Fruit fly (Drosophila melanogaster): ENCODE data around the gene Spase22-23.

DNA sequence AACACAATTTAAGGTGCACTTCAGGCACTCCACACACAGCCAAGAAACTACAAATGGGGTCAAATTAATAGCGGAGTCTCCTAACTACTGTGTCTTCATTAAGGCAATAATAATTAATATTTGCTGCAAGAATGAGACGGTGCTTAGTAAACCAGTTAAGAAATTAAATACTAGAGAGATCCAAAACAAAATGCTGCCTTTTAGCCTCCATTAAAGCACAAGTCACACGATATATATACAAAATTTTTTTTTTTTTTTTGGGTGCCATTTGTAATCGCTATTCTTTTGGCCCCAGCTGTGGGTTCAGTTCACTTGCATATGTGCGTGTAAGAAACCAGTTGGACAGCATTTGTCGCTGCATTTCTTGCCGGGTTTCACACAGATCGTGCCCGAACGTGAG lies 26.4 kb downstream of the Spase22-23 start:
- TF ChIP-seq CG8478 (optimal IDR thresholded peaks at IDR 0.05) = no peak
- TF ChIP-seq EcR (GFP tag; optimal IDR thresholded peaks at IDR 0.05) = no peak
- TF ChIP-seq pan (optimal IDR thresholded peaks at IDR 0.05) = no peak
- TF ChIP-seq Dll (optimal IDR thresholded peaks at IDR 0.05) = no peak
- no peak for TF ChIP-seq usp (GFP tag; optimal IDR thresholded peaks at IDR 0.05)
